Worm (Caenorhabditis elegans) whole organism, late embryonic: ENCODE results near the gene clec-221.

Experiments used
- F13H6.1 ChIP-seq: sonication (generic microtip); optimal IDR thresholded peaks from 2 replicates; lab custom pipeline; 2016; ENCODE audit warnings: missing genetic modification characterization, missing compliant biosample characterization
- Y22D7AL.16 ChIP-seq: sonication (generic microtip); optimal IDR thresholded peaks from 2 replicates; lab custom pipeline; 2016; ENCODE audit warnings: missing genetic modification characterization, missing compliant biosample characterization
- ahr-1 ChIP-seq: sonication (generic microtip); optimal IDR thresholded peaks from 2 replicates; lab custom pipeline; 2016; ENCODE audit warnings: missing genetic modification characterization, missing compliant biosample characterization
- ama-1 ChIP-seq: fragments of 150-350 bp; optimal IDR thresholded peaks from 2 replicates; lab custom pipeline; 2014
- ceh-45 ChIP-seq: fragments of 200-800 bp; sonication (Bioruptor generic); IDR thresholded peaks from 2 replicates; pipeline ENCODE4 v1.3.6; 2022; ENCODE audit warnings: missing genetic modification reagents, missing genetic modification characterization, missing compliant biosample characterization
- dve-1 ChIP-seq: sonication (generic microtip); optimal IDR thresholded peaks from 2 replicates; lab custom pipeline; 2017; ENCODE audit warnings: antibody characterized with exemption, mild to moderate bottlenecking, missing genetic modification characterization, missing compliant biosample characterization
- eyg-1 ChIP-seq: sonication (generic microtip); optimal IDR thresholded peaks from 2 replicates; lab custom pipeline; 2016; ENCODE audit warnings: missing genotype, missing genetic modification characterization, missing compliant biosample characterization
- fkh-10 ChIP-seq: fragments of 150-350 bp; optimal IDR thresholded peaks from 2 replicates; lab custom pipeline; 2014; ENCODE audit warnings: missing biosample characterization, missing genetic modification reagents, missing genetic modification characterization
- nhr-11 ChIP-seq: fragments of 150-350 bp; optimal IDR thresholded peaks from 2 replicates; lab custom pipeline; 2014; ENCODE audit warnings: missing biosample characterization, missing genetic modification characterization
- pag-3 ChIP-seq: sonication (generic microtip); optimal IDR thresholded peaks from 2 replicates; lab custom pipeline; 2016; ENCODE audit warnings: missing compliant biosample characterization, missing genetic modification characterization, borderline replicate concordance
- pax-1 ChIP-seq: fragments of 150-350 bp; optimal IDR thresholded peaks from 2 replicates; lab custom pipeline; 2014; ENCODE audit warnings: missing biosample characterization, missing genetic modification characterization
- tbx-7 ChIP-seq: sonication (generic microtip); optimal IDR thresholded peaks from 2 replicates; lab custom pipeline; 2016; ENCODE audit warnings: missing genotype, missing genetic modification characterization, missing compliant biosample characterization

DNA sequence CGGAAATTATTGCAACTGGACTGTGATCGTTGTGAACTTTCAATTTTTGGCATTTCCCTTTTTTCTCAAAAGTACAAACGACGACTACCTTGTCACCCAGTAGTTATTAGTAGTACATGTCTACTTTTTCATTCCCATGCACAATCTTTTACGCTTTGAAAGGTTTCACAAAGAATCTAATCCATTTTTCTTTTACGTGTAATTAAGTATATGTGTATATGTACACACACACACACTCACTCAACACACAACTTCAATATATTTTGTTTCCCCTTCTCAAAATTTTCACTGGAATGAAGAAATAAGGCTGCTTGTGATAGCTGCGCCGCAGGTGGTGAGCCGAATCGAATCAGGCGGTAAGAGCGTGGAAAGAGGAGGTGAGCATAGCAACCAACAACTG lies 29.5 kb downstream of the clec-221 start, which contains the start of gene F58B4.6:
- TF ChIP-seq eyg-1 (tag; lab: Kevin White, UChicago) (no peak), Y22D7AL.16 (tag; lab: Kevin White, UChicago) (no peak), dve-1 (no peak), ceh-45 (no peak), ama-1 (lab: Kevin White, UChicago) (no peak), nhr-11 (tag; lab: Kevin White, UChicago) (no peak), ahr-1 (tag; lab: Kevin White, UChicago) (no peak), F13H6.1 (tag; lab: Kevin White, UChicago) (no peak), fkh-10 (no peak), pax-1 (tag; lab: Kevin White, UChicago) (no peak), tbx-7 (no peak), pag-3 (tag; lab: Kevin White, UChicago) (no peak)
